Fruit fly (Drosophila melanogaster): ENCODE results near the gene CG13950.

The CG13950 gene

dm6 chr2L:859897-860296 lies at the start of gene CG13950:
Gene CG13950, plus strand, starts transcription at chr2L:860197.
- TF ChIP-seq CG13204 (GFP tag; optimal IDR thresholded peaks at IDR 0.05) (no peak), CG12605 (GFP tag; IDR thresholded peaks at IDR 0.05) (no peak)

- no peak for TF ChIP-seq rn (GFP tag; IDR thresholded peaks at IDR 0.05)
- TF ChIP-seq CG8301 (tag; optimal IDR thresholded peaks at IDR 0.05), result no peak
- no peak for TF ChIP-seq CG4496 (GFP tag; IDR thresholded peaks at IDR 0.05)
- no peak for TF ChIP-seq fd96Ca (GFP tag; IDR thresholded peaks at IDR 0.05)
- no peak for TF ChIP-seq CG17806 (tag; optimal IDR thresholded peaks at IDR 0.05)
- no peak for TF ChIP-seq Pif1B (GFP tag; optimal IDR thresholded peaks at IDR 0.05)
- no peak for TF ChIP-seq CG34367 (tag; optimal IDR thresholded peaks at IDR 0.05)
- no peak for TF ChIP-seq D1 (tag; optimal IDR thresholded peaks at IDR 0.05)
- TF ChIP-seq CG9948 (tag; optimal IDR thresholded peaks at IDR 0.05), result no peak
- no peak for TF ChIP-seq CG12605 (GFP tag; IDR thresholded peaks at IDR 0.05)
- TF ChIP-seq Pif1A (GFP tag; optimal IDR thresholded peaks at IDR 0.05), result no peak
- no peak for TF ChIP-seq CG10348 (GFP tag; IDR thresholded peaks at IDR 0.05)
- no peak for TF ChIP-seq gl (tag; optimal IDR thresholded peaks at IDR 0.05)
- TF ChIP-seq EcR (GFP tag; optimal IDR thresholded peaks at IDR 0.05), result no peak
- no peak for TF ChIP-seq Ets98B (GFP tag; IDR thresholded peaks at IDR 0.05)
- no peak for TF ChIP-seq Snoo (tag; optimal IDR thresholded peaks at IDR 0.05)
- TF ChIP-seq CG15710 (tag; optimal IDR thresholded peaks at IDR 0.05), result no peak
- no peak for TF ChIP-seq CG32121 (GFP tag; IDR thresholded peaks at IDR 0.05)
- no peak for TF ChIP-seq CG14655 (GFP tag; optimal IDR thresholded peaks at IDR 0.05)
- no peak for TF ChIP-seq CG13204 (GFP tag; optimal IDR thresholded peaks at IDR 0.05)
Observed at dm6 chr2L:810277-810676, 49.7 kb upstream of the CG13950 start, which contains the start of gene Nnf1b. Gene Nnf1b, plus strand, starts transcription at chr2L:810577.

- TF ChIP-seq Pif1B (GFP tag; optimal IDR thresholded peaks at IDR 0.05) (no peak), CG15710 (tag; optimal IDR thresholded peaks at IDR 0.05) (no peak), gl (tag; optimal IDR thresholded peaks at IDR 0.05) (no peak), Ets98B (GFP tag; IDR thresholded peaks at IDR 0.05) (no peak)
Observed at dm6 chr2L:811405-811804, 48.6 kb upstream of the CG13950 start, which contains the start of gene Dbp21E2. Gene Dbp21E2, plus strand, starts transcription at chr2L:811584.

- TF ChIP-seq Pif1B (GFP tag; optimal IDR thresholded peaks at IDR 0.05) (no peak), gl (tag; optimal IDR thresholded peaks at IDR 0.05) (peak; percentile 2), CG17806 (tag; optimal IDR thresholded peaks at IDR 0.05) (no peak), Pif1A (GFP tag; optimal IDR thresholded peaks at IDR 0.05) (no peak), CG34367 (tag; optimal IDR thresholded peaks at IDR 0.05) (no peak), CG14655 (GFP tag; optimal IDR thresholded peaks at IDR 0.05) (no peak)
Observed at dm6 chr2L:815785-816389, 44.1 kb upstream of the CG13950 start, which contains the start of the genes Saf6 and Pex12. Gene Saf6, minus strand, starts transcription at chr2L:815950. Gene Pex12, plus strand, starts transcription at chr2L:815993.

dm6 chr2L:817850-818249 lies 42.1 kb upstream of the CG13950 start, which contains the start of gene CG15880:
Gene CG15880, minus strand, starts transcription at chr2L:817950.
- TF ChIP-seq CG10348 (GFP tag; IDR thresholded peaks at IDR 0.05), result no peak
- no peak for TF ChIP-seq CG17806 (tag; optimal IDR thresholded peaks at IDR 0.05)
- no peak for TF ChIP-seq fd96Ca (GFP tag; IDR thresholded peaks at IDR 0.05)
- TF ChIP-seq CG8301 (tag; optimal IDR thresholded peaks at IDR 0.05), result no peak
- TF ChIP-seq EcR (GFP tag; optimal IDR thresholded peaks at IDR 0.05), result no peak
- no peak for TF ChIP-seq Pif1B (GFP tag; optimal IDR thresholded peaks at IDR 0.05)
- no peak for TF ChIP-seq Ets98B (GFP tag; IDR thresholded peaks at IDR 0.05)
- TF ChIP-seq rn (GFP tag; IDR thresholded peaks at IDR 0.05), result no peak
- no peak for TF ChIP-seq Snoo (tag; optimal IDR thresholded peaks at IDR 0.05)
- TF ChIP-seq Pif1A (GFP tag; optimal IDR thresholded peaks at IDR 0.05), result no peak
- no peak for TF ChIP-seq CG15710 (tag; optimal IDR thresholded peaks at IDR 0.05)
- no peak for TF ChIP-seq CG34367 (tag; optimal IDR thresholded peaks at IDR 0.05)
- no peak for TF ChIP-seq gl (tag; optimal IDR thresholded peaks at IDR 0.05)
- TF ChIP-seq CG12605 (GFP tag; IDR thresholded peaks at IDR 0.05), result no peak

- TF ChIP-seq CG12605 (GFP tag; IDR thresholded peaks at IDR 0.05) (no peak), CG32121 (GFP tag; IDR thresholded peaks at IDR 0.05) (peak; percentile 67; the same call in 1 of the 2 replicates), CG10348 (GFP tag; IDR thresholded peaks at IDR 0.05) (no peak), fd96Ca (GFP tag; IDR thresholded peaks at IDR 0.05) (0 out of 3 replicates have a peak, but pooled peaks have one; percentile 42), CG9948 (tag; optimal IDR thresholded peaks at IDR 0.05) (peak; percentile 68), CG4496 (GFP tag; IDR thresholded peaks at IDR 0.05) (peak; percentile 64), CG8301 (tag; optimal IDR thresholded peaks at IDR 0.05) (peak; percentile 51), Ets98B (GFP tag; IDR thresholded peaks at IDR 0.05) (peak; percentile 28), CG17806 (tag; optimal IDR thresholded peaks at IDR 0.05) (peak; percentile 68), Snoo (tag; optimal IDR thresholded peaks at IDR 0.05) (peak; percentile 54), CG15710 (tag; optimal IDR thresholded peaks at IDR 0.05) (peak; percentile 76), CG8159 (tag; optimal IDR thresholded peaks at IDR 0.05) (peak; percentile 75), D1 (tag; optimal IDR thresholded peaks at IDR 0.05) (no peak), CG34367 (tag; optimal IDR thresholded peaks at IDR 0.05) (peak; percentile 49), rn (GFP tag; IDR thresholded peaks at IDR 0.05) (peak; percentile 50; the same call in 1 of the 2 replicates)
Observed at dm6 chr2L:819315-820032, 40.5 kb upstream of the CG13950 start, which contains the start of the genes PGAP2 and Clp. Gene PGAP2, minus strand, starts transcription at chr2L:819508. Gene Clp, plus strand, starts transcription at chr2L:819964.

Measured in whole organism, pupa.